Worm (Caenorhabditis elegans) whole organism, L2 larva: ENCODE measurements around the gene C35D10.6.

ENCODE experiments used
- ZK546.5 ChIP-seq: sonication (generic microtip); optimal IDR thresholded peaks from 2 replicates; lab custom pipeline; 2017; ENCODE audit warnings: missing biosample characterization, missing genetic modification characterization
- ama-1 ChIP-seq: fragments of 150-350 bp; optimal IDR thresholded peaks from 2 replicates; lab custom pipeline; 2018; ENCODE audit warnings: inconsistent platforms
- ceh-82 ChIP-seq: fragments of 150-350 bp; optimal IDR thresholded peaks from 2 replicates; lab custom pipeline; 2014; ENCODE audit warnings: missing biosample characterization, missing genetic modification characterization
- elt-3 ChIP-seq: sonication (generic microtip); optimal IDR thresholded peaks from 2 replicates; lab custom pipeline; 2017; ENCODE audit warnings: missing biosample characterization, missing genetic modification characterization
- lin-13 ChIP-seq: fragments of 150-350 bp; optimal IDR thresholded peaks from 2 replicates; lab custom pipeline; 2014; ENCODE audit warnings: missing biosample characterization, missing genetic modification reagents, missing genetic modification characterization
- mdl-1 ChIP-seq, 2 experiments: fragments of 150-350 bp in 1 of 2; sonication (generic microtip) in 1 of 2; optimal IDR thresholded peaks; 2 replicates each; lab custom pipeline; 2017; ENCODE audit warnings: missing biosample characterization in 2 of 2, missing genetic modification characterization in 2 of 2
- nhr-237 ChIP-seq: fragments of 150-350 bp; optimal IDR thresholded peaks from 2 replicates; lab custom pipeline; 2014; ENCODE audit warnings: missing biosample characterization, missing genetic modification characterization
- nhr-77 ChIP-seq: fragments of 150-350 bp; optimal IDR thresholded peaks from 2 replicates; lab custom pipeline; 2014; ENCODE audit warnings: missing biosample characterization, missing genetic modification characterization
- skn-1 ChIP-seq: sonication (generic microtip); optimal IDR thresholded peaks from 2 replicates; lab custom pipeline; 2017; ENCODE audit warnings: missing biosample characterization, missing genetic modification characterization
- sma-3 ChIP-seq: sonication (generic microtip); optimal IDR thresholded peaks from 2 replicates; lab custom pipeline; 2016; ENCODE audit warnings: missing genetic modification reagents, missing genetic modification characterization, missing compliant biosample characterization
- sma-9 ChIP-seq, 2 experiments: fragments of 150-350 bp in 1 of 2; sonication (generic microtip) in 1 of 2; optimal IDR thresholded peaks; 2 replicates each; lab custom pipeline; 2014 to 2016; ENCODE audit warnings: missing genetic modification characterization in 2 of 2, mild to moderate bottlenecking in 1 of 2, missing biosample characterization in 1 of 2, missing compliant biosample characterization in 1 of 2, missing genetic modification reagents in 1 of 2, moderate library complexity in 1 of 2
- snpc-4 ChIP-seq: fragments of 150-350 bp; optimal IDR thresholded peaks from 2 replicates; lab custom pipeline; 2014; ENCODE audit warnings: missing biosample characterization, missing genetic modification characterization
- unc-39 ChIP-seq: fragments of 150-350 bp; optimal IDR thresholded peaks from 2 replicates; lab custom pipeline; 2014; ENCODE audit warnings: missing biosample characterization, missing genetic modification characterization
- unc-62 ChIP-seq: fragments of 150-350 bp; optimal IDR thresholded peaks from 2 replicates; lab custom pipeline; 2014; ENCODE audit warnings: missing biosample characterization, missing genetic modification reagents, missing genetic modification characterization

- TF ChIP-seq sma-3 (GFP tag; lab: Kevin White, UChicago), result no peak
- no peak for TF ChIP-seq skn-1 (tag; lab: Kevin White, UChicago)
- no peak for TF ChIP-seq nhr-77 (tag; lab: Kevin White, UChicago)
- no peak for TF ChIP-seq unc-62 (GFP tag; lab: Kevin White, UChicago)
- no peak for TF ChIP-seq sma-9 (GFP tag; optimal IDR thresholded peaks at IDR 0.05; lab: Kevin White, UChicago)
- no peak for TF ChIP-seq sma-9 (tag; optimal IDR thresholded peaks at IDR 0.05; lab: Kevin White, UChicago)
- TF ChIP-seq ZK546.5, result no peak
- TF ChIP-seq lin-13 (GFP tag; lab: Kevin White, UChicago), result no peak
- TF ChIP-seq mdl-1 (tag; optimal IDR thresholded peaks at IDR 0.05; lab: Kevin White, UChicago), result no peak
- no peak for TF ChIP-seq ama-1
- TF ChIP-seq snpc-4 (tag; lab: Kevin White, UChicago), result no peak
- no peak for TF ChIP-seq unc-39
- no peak for TF ChIP-seq nhr-237
- TF ChIP-seq ceh-82, result no peak
- TF ChIP-seq elt-3 (tag; lab: Kevin White, UChicago), result no peak
These were observed 3.0 kb upstream of the C35D10.6 start, which contains the start of gene C35D10.7 for ce11 chrIII:4856109-4856508.
